Fruit fly (Drosophila melanogaster) whole organism, embryonic: ENCODE data around the gene dlt.

ENCODE experiments used
- C15 ChIP-seq: fragments of 200-800 bp; sonication (Bioruptor generic); IDR thresholded peaks from 3 replicates; pipeline ENCODE4 v1.3.6; 2022; ENCODE audit warnings: missing biosample characterization, missing genetic modification characterization
- CG10147 ChIP-seq: fragments of 200-800 bp; sonication (Bioruptor generic); optimal IDR thresholded peaks from 2 replicates; lab custom pipeline; 2019; ENCODE audit warnings: missing biosample characterization, mild to moderate bottlenecking, missing genetic modification characterization, moderate library complexity
- CG10462 ChIP-seq: fragments of 200-800 bp; sonication (Bioruptor generic); optimal IDR thresholded peaks from 2 replicates; lab custom pipeline; 2016; ENCODE audit warnings: missing biosample characterization, missing genetic modification characterization
- CG11085 ChIP-seq: fragments of 200-800 bp; sonication (Bioruptor generic); IDR thresholded peaks from 2 replicates; pipeline ENCODE4 v1.3.6; 2022; ENCODE audit warnings: missing biosample characterization, missing genetic modification characterization
- CG12219 ChIP-seq: fragments of 200-800 bp; sonication (Bioruptor generic); optimal IDR thresholded peaks from 3 replicates; lab custom pipeline; 2018; ENCODE audit warnings: missing biosample characterization, mild to moderate bottlenecking, missing genetic modification characterization
- CG14050 ChIP-seq: fragments of 200-800 bp; sonication (Bioruptor generic); IDR thresholded peaks from 3 replicates; pipeline ENCODE4 v1.3.6; 2022; ENCODE audit warnings: missing biosample characterization, missing genetic modification characterization
- CG1529 ChIP-seq: fragments of 200-800 bp; sonication (Bioruptor generic); optimal IDR thresholded peaks from 3 replicates; lab custom pipeline; 2018; ENCODE audit warnings: missing biosample characterization, missing genetic modification characterization
- CG15514 ChIP-seq: fragments of 200-800 bp; sonication (Bioruptor generic); optimal IDR thresholded peaks from 3 replicates; lab custom pipeline; 2017; ENCODE audit warnings: missing biosample characterization, missing genetic modification characterization, mild to moderate bottlenecking, moderate library complexity, missing genetic modification reagents
- CG17186 ChIP-seq: fragments of 200-800 bp; sonication (Bioruptor generic); optimal IDR thresholded peaks from 3 replicates; lab custom pipeline; 2017; ENCODE audit warnings: missing biosample characterization, missing genetic modification reagents, missing genetic modification characterization
- CG2129 ChIP-seq: fragments of 200-800 bp; sonication (Bioruptor generic); IDR thresholded peaks from 2 replicates; pipeline ENCODE4 v1.3.6; 2022; ENCODE audit warnings: missing biosample characterization, missing genetic modification characterization; ENCODE audit not compliant: partially characterized antibody
- CG2678 ChIP-seq: fragments of 200-800 bp; sonication (Bioruptor generic); optimal IDR thresholded peaks from 3 replicates; lab custom pipeline; 2019; ENCODE audit warnings: missing biosample characterization, mild to moderate bottlenecking, missing genetic modification characterization, moderate library complexity
- CG4360 ChIP-seq: fragments of 200-800 bp; sonication (Bioruptor generic); IDR thresholded peaks from 2 replicates; pipeline ENCODE4 v1.3.6; 2022; ENCODE audit warnings: missing biosample characterization, missing genetic modification characterization
- CG6175 ChIP-seq: fragments of 200-800 bp; sonication (Bioruptor generic); IDR thresholded peaks from 3 replicates; pipeline ENCODE4 v1.3.6; 2022; ENCODE audit warnings: missing biosample characterization, missing genetic modification characterization
- CG6272 ChIP-seq: fragments of 200-800 bp; sonication (Bioruptor generic); IDR thresholded peaks from 2 replicates; pipeline ENCODE4 v1.3.6; 2022; ENCODE audit warnings: missing biosample characterization, missing genetic modification characterization
- CG7745 ChIP-seq: fragments of 200-800 bp; sonication (Bioruptor generic); optimal IDR thresholded peaks from 2 replicates; lab custom pipeline; 2018; ENCODE audit warnings: missing biosample characterization, mild to moderate bottlenecking, missing genetic modification characterization, moderate library complexity
- CG7839 ChIP-seq: fragments of 200-800 bp; sonication (Bioruptor generic); optimal IDR thresholded peaks from 3 replicates; lab custom pipeline; 2018; ENCODE audit warnings: missing biosample characterization, mild to moderate bottlenecking, missing genetic modification characterization, moderate library complexity
- CG8765 ChIP-seq: fragments of 200-800 bp; sonication (Bioruptor generic); IDR thresholded peaks from 2 replicates; pipeline ENCODE4 v1.3.6; 2022; ENCODE audit warnings: missing biosample characterization, missing genetic modification characterization
- CG8924 ChIP-seq: fragments of 200-800 bp; optimal IDR thresholded peaks from 3 replicates; lab custom pipeline; 2019; ENCODE audit warnings: missing biosample characterization, mild to moderate bottlenecking, missing genetic modification characterization, moderate library complexity
- CG9797 ChIP-seq: fragments of 200-800 bp; sonication (Bioruptor generic); optimal IDR thresholded peaks from 3 replicates; lab custom pipeline; 2018; ENCODE audit warnings: missing biosample characterization, mild to moderate bottlenecking, missing genetic modification characterization
- CG9932 ChIP-seq: fragments of 200-800 bp; sonication (Bioruptor generic); IDR thresholded peaks from 2 replicates; pipeline ENCODE4 v1.3.6; 2022; ENCODE audit warnings: missing biosample characterization, missing genetic modification characterization
- Chrac-16 ChIP-seq: fragments of 200-800 bp; sonication (Bioruptor generic); optimal IDR thresholded peaks from 3 replicates; lab custom pipeline; 2016; ENCODE audit warnings: missing biosample characterization, missing genetic modification characterization
- Gsc ChIP-seq: fragments of 200-800 bp; sonication (Bioruptor generic); IDR thresholded peaks from 2 replicates; pipeline ENCODE4 v1.3.6; 2022; ENCODE audit warnings: missing biosample characterization, missing genetic modification characterization
- Meics ChIP-seq: fragments of 200-800 bp; sonication (Bioruptor generic); optimal IDR thresholded peaks from 2 replicates; lab custom pipeline; 2017; ENCODE audit warnings: missing biosample characterization, mild to moderate bottlenecking, missing genetic modification characterization
- NFAT ChIP-seq: fragments of 200-800 bp; sonication (Bioruptor generic); IDR thresholded peaks from 2 replicates; pipeline ENCODE4 v1.3.6; 2022; ENCODE audit warnings: missing biosample characterization, missing genetic modification characterization
- NfI ChIP-seq: fragments of 200-800 bp; sonication (Bioruptor generic); optimal IDR thresholded peaks from 3 replicates; lab custom pipeline; 2018; ENCODE audit warnings: missing biosample characterization, mild to moderate bottlenecking, missing genetic modification characterization, moderate library complexity
- Oaz ChIP-seq: fragments of 200-800 bp; sonication (Bioruptor generic); IDR thresholded peaks from 2 replicates; pipeline ENCODE4 v1.3.6; 2022; ENCODE audit warnings: missing biosample characterization, missing genetic modification characterization
- Ptx1 ChIP-seq: fragments of 200-800 bp; sonication (Bioruptor generic); IDR thresholded peaks from 2 replicates; pipeline ENCODE4 v1.3.6; 2022; ENCODE audit warnings: missing biosample characterization, missing genetic modification characterization
- Spps ChIP-seq: fragments of 200-800 bp; sonication (Bioruptor generic); optimal IDR thresholded peaks from 2 replicates; lab custom pipeline; 2018; ENCODE audit warnings: missing biosample characterization, mild to moderate bottlenecking, missing genetic modification characterization
- Taf1 ChIP-seq: fragments of 200-800 bp; sonication (Bioruptor generic); IDR thresholded peaks from 2 replicates; pipeline ENCODE4 v1.3.6; 2022; ENCODE audit warnings: missing biosample characterization, missing genetic modification characterization
- chm ChIP-seq: fragments of 200-800 bp; sonication (Bioruptor generic); IDR thresholded peaks from 2 replicates; pipeline ENCODE4 v1.3.6; 2022; ENCODE audit warnings: missing biosample characterization, missing genetic modification characterization
- chn ChIP-seq: fragments of 200-800 bp; sonication (Bioruptor generic); optimal IDR thresholded peaks from 2 replicates; lab custom pipeline; 2016; ENCODE audit warnings: missing biosample characterization, missing genetic modification characterization
- disco-r ChIP-seq: fragments of 200-800 bp; sonication (Bioruptor generic); optimal IDR thresholded peaks from 2 replicates; lab custom pipeline; 2016; ENCODE audit warnings: missing biosample characterization, missing genetic modification characterization
- dmrt11E ChIP-seq: fragments of 200-800 bp; sonication (Bioruptor generic); optimal IDR thresholded peaks from 3 replicates; lab custom pipeline; 2018; ENCODE audit warnings: missing biosample characterization, mild to moderate bottlenecking, missing genetic modification characterization, moderate library complexity
- dmrt99B ChIP-seq: fragments of 200-800 bp; sonication (Bioruptor generic); optimal IDR thresholded peaks from 2 replicates; lab custom pipeline; 2018; ENCODE audit warnings: missing biosample characterization, mild to moderate bottlenecking, missing genetic modification characterization, moderate library complexity
- dpn ChIP-seq, 2 experiments: fragments of 200-800 bp; sonication (Bioruptor generic); optimal IDR thresholded peaks; 3 replicates each; lab custom pipeline; 2016; ENCODE audit warnings: missing biosample characterization in 2 of 2, missing genetic modification characterization in 2 of 2
- fru ChIP-seq: fragments of >200 bp; optimal IDR thresholded peaks from 2 replicates; lab custom pipeline; 2017
- hb ChIP-seq: fragments of 200-800 bp; sonication (Bioruptor generic); IDR thresholded peaks from 3 replicates; pipeline ENCODE4 v1.3.6; 2022; ENCODE audit warnings: missing biosample characterization, missing genetic modification characterization; ENCODE audit not compliant: partially characterized antibody
- kni ChIP-seq: fragments of 200-800 bp; sonication (Bioruptor generic); optimal IDR thresholded peaks from 3 replicates; lab custom pipeline; 2017; ENCODE audit warnings: mild to moderate bottlenecking, missing biosample characterization, missing genetic modification reagents, missing genetic modification characterization
- mirr ChIP-seq: fragments of 200-800 bp; sonication (Bioruptor generic); optimal IDR thresholded peaks from 3 replicates; lab custom pipeline; 2018; ENCODE audit warnings: missing biosample characterization, mild to moderate bottlenecking, missing genetic modification characterization
- nom ChIP-seq: fragments of 200-800 bp; sonication (Bioruptor generic); optimal IDR thresholded peaks from 2 replicates; lab custom pipeline; 2017; ENCODE audit warnings: missing biosample characterization, missing genetic modification characterization, mild to moderate bottlenecking, moderate library complexity, missing genetic modification reagents
- odd ChIP-seq: fragments of 200-800 bp; sonication (Bioruptor generic); optimal IDR thresholded peaks from 2 replicates; lab custom pipeline; 2017; ENCODE audit warnings: missing biosample characterization, mild to moderate bottlenecking, missing genetic modification characterization
- org-1 ChIP-seq: fragments of 200-800 bp; sonication (Bioruptor generic); optimal IDR thresholded peaks from 2 replicates; lab custom pipeline; 2017; ENCODE audit warnings: missing biosample characterization, missing genetic modification characterization
- pros ChIP-seq: fragments of 200-800 bp; sonication (Bioruptor generic); optimal IDR thresholded peaks from 3 replicates; lab custom pipeline; 2019; ENCODE audit warnings: missing biosample characterization, mild to moderate bottlenecking, missing genetic modification characterization, moderate library complexity
- rib ChIP-seq: fragments of 200-800 bp; sonication (Bioruptor generic); IDR thresholded peaks from 2 replicates; pipeline ENCODE4 v1.3.6; 2022; ENCODE audit warnings: missing biosample characterization, missing genetic modification characterization
- row ChIP-seq: fragments of 200-800 bp; sonication (Bioruptor generic); IDR thresholded peaks from 3 replicates; pipeline ENCODE4 v1.3.6; 2022; ENCODE audit warnings: missing biosample characterization, missing genetic modification characterization
- run ChIP-seq: fragments of 200-800 bp; sonication (Bioruptor generic); optimal IDR thresholded peaks from 3 replicates; lab custom pipeline; 2018; ENCODE audit warnings: missing biosample characterization, mild to moderate bottlenecking, missing genetic modification characterization
- seq ChIP-seq: fragments of 200-800 bp; sonication (Bioruptor generic); IDR thresholded peaks from 2 replicates; pipeline ENCODE4 v1.3.6; 2022; ENCODE audit warnings: missing biosample characterization, missing genetic modification characterization
- sna ChIP-seq: fragments of 200-800 bp; sonication (Bioruptor generic); IDR thresholded peaks from 2 replicates; pipeline ENCODE4 v1.3.6; 2022; ENCODE audit warnings: missing biosample characterization, missing genetic modification characterization; ENCODE audit not compliant: partially characterized antibody
- tio ChIP-seq: fragments of 200-800 bp; sonication (Bioruptor generic); optimal IDR thresholded peaks from 2 replicates; lab custom pipeline; 2017; ENCODE audit warnings: missing biosample characterization, missing genetic modification characterization, inconsistent platforms
- vnd ChIP-seq: fragments of 200-800 bp; sonication (Bioruptor generic); IDR thresholded peaks from 3 replicates; pipeline ENCODE4 v1.3.6; 2022; ENCODE audit warnings: missing biosample characterization, missing genetic modification characterization; ENCODE audit not compliant: partially characterized antibody

Gene dlt

DNA sequence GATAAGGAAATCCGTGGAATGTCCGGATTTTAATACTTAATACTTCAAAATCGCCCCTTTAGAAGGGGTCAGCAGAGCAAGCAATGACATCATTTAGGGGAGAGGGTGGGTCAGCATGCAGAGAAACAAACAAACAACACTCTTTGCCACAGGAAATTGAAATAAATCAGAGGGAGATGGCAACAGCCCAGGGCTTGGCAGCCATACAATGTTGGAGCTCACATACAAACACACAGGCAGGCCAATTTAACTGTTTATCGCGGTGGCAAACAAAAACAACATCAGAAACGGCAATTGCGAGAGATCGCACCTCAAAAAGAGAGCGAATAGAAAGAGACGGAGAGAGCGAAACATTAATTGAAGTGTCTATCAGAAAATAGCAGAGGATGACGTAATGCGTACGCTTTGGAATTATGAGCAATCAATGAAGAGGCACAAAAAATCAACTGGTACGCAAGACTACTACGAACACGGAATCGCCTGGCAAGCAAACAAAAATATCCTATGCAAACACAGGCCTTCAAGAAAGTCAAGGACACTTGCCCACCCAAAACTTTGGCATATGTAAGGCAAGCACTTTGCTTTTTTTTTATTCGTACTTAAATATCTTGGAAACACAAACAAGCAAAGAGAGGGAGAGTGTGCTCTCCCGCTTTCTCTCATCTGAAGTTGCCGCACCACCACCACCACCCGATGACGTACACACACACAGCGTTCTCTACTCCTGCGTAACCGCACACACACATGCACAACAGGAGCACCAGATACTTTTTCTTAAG is 775 bp downstream of the dlt start (continued):
- TF ChIP-seq CG2129 (GFP tag; lab: Robert Waterston, UW) (no peak), org-1 (GFP tag; lab: Kevin White, UChicago) (no peak), CG4360 (GFP tag; lab: Robert Waterston, UW) (peak; percentile 85), tio (GFP tag; lab: Kevin White, UChicago) (no peak), disco-r (GFP tag; lab: Kevin White, UChicago) (no peak), run (tag; lab: Kevin White, UChicago) (no peak), CG7839 (tag; lab: Kevin White, UChicago) (no peak), C15 (GFP tag; lab: Robert Waterston, UW) (no peak), CG9797 (GFP tag; lab: Kevin White, UChicago) (no peak), Ptx1 (GFP tag; lab: Robert Waterston, UW) (no peak), CG7745 (tag; lab: Kevin White, UChicago) (no peak), odd (GFP tag; lab: Kevin White, UChicago) (no peak), nom (GFP tag; lab: Kevin White, UChicago) (no peak), CG6175 (peak; percentile 53; the same call in 1 of the 3 replicates), CG17186 (GFP tag; lab: Kevin White, UChicago) (no peak), CG8924 (tag; lab: Kevin White, UChicago) (peak; percentile 36), Spps (no peak), NFAT (GFP tag; lab: Robert Waterston, UW) (no peak), fru (no peak), CG14050 (GFP tag; lab: Robert Waterston, UW) (no peak), vnd (0 out of 3 replicates have a peak, but pooled peaks have one; percentile 14), pros (GFP tag; lab: Kevin White, UChicago) (peak; percentile 67), NfI (GFP tag; lab: Kevin White, UChicago) (peak; percentile 45), Oaz (GFP tag; lab: Robert Waterston, UW) (no peak), CG8765 (no peak), rib (peak; percentile 73; the same call in 1 of the 2 replicates), row (no peak), CG10147 (no peak), Chrac-16 (no peak), mirr (peak; percentile 97), chm (GFP tag; lab: Robert Waterston, UW) (peak; percentile 79), kni (GFP tag; lab: Kevin White, UChicago) (peak; percentile 64), CG15514 (GFP tag; lab: Kevin White, UChicago) (peak; percentile 49), CG1529 (GFP tag; lab: Kevin White, UChicago) (no peak), chn (no peak), sna (no peak), Taf1 (GFP tag; lab: Robert Waterston, UW) (no peak), dmrt11E (tag; lab: Kevin White, UChicago) (no peak), Gsc (GFP tag; lab: Robert Waterston, UW) (no peak), CG9932 (GFP tag; lab: Robert Waterston, UW) (peak; percentile 50; the same call in 1 of the 2 replicates), CG11085 (no peak), dmrt99B (tag; lab: Kevin White, UChicago) (no peak), CG10462 (GFP tag; lab: Kevin White, UChicago) (no peak), Meics (GFP tag; lab: Kevin White, UChicago) (peak; percentile 45), seq (GFP tag; lab: Robert Waterston, UW) (peak; percentile 21; the same call in 1 of the 2 replicates), dpn (GFP tag; optimal IDR thresholded peaks at IDR 0.05; lab: Kevin White, UChicago) (peak in 1 of 2 experiments; percentile 36), hb (GFP tag; lab: Robert Waterston, UW) (no peak), CG6272 (no peak), CG12219 (GFP tag; lab: Kevin White, UChicago) (no peak), CG2678 (tag; lab: Kevin White, UChicago) (peak; percentile 42)
